Fruit fly (Drosophila melanogaster) S2 (cell line): ENCODE results near the gene CG7402.

Source experiments
- CG8478 ChIP-seq: fragments of >200 bp; optimal IDR thresholded peaks from 2 replicates; lab custom pipeline; 2018
- CTCF ChIP-seq, 2 experiments: fragments of >200 bp; optimal IDR thresholded peaks; 2 replicates each; lab custom pipeline; 2018

DNA sequence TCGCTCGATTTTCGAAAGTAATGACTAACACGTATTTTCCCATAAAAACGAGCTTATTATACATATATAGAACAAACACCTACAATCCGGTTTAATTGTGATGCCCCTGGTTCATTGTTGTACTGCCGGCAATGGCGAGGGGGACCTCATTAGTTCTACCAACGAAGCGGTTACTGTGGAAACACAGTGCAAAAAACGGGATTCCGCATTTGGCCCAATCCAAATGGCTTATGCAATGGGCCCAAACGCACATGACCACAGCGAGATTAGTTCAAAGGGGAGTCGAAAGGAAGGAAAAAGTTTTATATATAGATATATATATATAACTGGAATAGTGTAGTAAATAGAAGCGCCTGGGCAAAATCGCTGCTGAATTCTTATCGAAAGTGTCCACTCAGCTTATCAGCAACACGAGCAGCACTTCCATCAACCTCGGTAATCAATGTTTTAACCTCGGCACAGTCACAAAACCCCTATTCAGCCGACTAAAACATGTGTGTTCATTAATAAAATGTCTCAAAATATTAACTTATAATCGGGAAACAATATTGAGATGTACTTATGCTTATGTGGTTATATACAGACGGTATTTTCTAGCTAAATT, 16.4 kb downstream of the CG7402 start:
- TF ChIP-seq CG8478 (no peak), CTCF (optimal IDR thresholded peaks at IDR 0.05; lab: Kevin White, UChicago) (no peak)
